Worm (Caenorhabditis elegans): ENCODE data around the gene unc-34.

DNA sequence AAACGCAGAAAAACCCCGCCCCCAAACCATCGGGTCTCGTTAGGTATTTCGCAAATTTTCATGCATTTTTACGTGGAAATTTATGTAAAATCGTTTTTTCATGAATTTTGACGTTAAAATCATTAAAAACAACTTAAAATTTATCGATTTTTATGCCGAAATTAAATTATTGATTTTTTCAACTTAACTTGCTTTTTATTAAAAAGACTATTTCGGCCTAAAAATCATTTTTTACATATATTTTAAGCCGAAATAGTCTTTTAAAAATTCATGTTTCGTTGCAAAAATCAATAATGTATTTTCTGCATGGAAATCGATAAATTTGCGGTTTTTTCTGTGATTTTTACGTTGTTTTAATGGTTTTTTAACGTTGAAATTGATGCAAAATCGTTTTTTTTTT lies 13.1 kb downstream of the unc-34 start:
- no peak for TF ChIP-seq nhr-11 (tag; optimal IDR thresholded peaks at IDR 0.05)
- no peak for TF ChIP-seq ceh-18 (tag; optimal IDR thresholded peaks at IDR 0.05)
- TF ChIP-seq zip-5 (tag; optimal IDR thresholded peaks at IDR 0.05), result no peak
- TF ChIP-seq lin-11 (tag; optimal IDR thresholded peaks at IDR 0.05), result no peak
- no peak for TF ChIP-seq hlh-15 (tag; optimal IDR thresholded peaks at IDR 0.05)
